1 fruit fly cellular context compared by ENCODE assay signal in the genomic region with DNA sequence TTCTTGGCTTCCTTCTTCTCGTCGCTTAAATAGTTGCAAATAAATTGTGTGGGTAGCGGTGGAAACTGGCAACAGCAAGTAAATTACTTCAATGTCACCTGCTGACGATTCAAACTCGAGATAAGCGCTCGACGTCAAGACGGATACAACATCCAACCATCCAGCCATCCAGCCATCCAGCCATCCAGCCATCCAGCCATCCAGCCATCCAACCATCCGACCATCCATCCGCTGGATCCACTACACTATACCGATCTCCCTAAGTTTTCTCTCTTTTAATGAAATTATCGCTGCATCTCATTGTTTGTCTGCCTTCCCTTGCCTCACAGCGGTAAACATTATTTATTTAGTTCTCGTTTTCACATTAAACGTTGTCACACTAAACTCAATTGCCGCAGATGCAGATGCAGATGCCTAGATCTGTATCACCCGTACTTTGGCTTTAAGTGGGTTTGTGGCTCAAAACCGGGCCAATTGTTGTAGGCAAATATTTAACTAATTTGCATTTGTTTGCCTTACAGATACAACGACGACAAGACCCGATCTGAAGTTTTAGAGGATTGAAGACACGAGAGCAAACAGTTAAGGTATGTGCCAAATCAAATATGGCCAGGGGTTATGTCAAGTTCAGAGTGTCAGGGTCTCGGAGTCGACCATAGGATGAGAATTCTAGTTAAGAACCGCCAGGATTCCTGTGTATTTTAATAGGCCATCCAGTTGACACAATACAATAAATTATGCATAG.
TF ChIP-seq lines count a peak whose summit lies in the region.

No protein-coding gene starts in this region.

TF ChIP-seq in whole organism, embryonic, 481 proteins besides CTCF, POLR2A, EP300 and RAD21 (continued from another document):
- no peak for TF ChIP-seq croc (GFP tag; conservative IDR thresholded peaks at IDR 0.05; lab: Robert Waterston, UW)
- TF ChIP-seq ATbp (GFP tag; optimal IDR thresholded peaks at IDR 0.05; lab: Kevin White, UChicago), result peak; percentile 40
- TF ChIP-seq onecut (GFP tag; IDR thresholded peaks at IDR 0.05; lab: Robert Waterston, UW), result no peak
- no peak for TF ChIP-seq CG11560 (tag; IDR thresholded peaks at IDR 0.05; lab: Robert Waterston, UW)
- no peak for TF ChIP-seq fd96Cb (tag; optimal IDR thresholded peaks at IDR 0.05; lab: Kevin White, UChicago)
- no peak for TF ChIP-seq usp (GFP tag; optimal IDR thresholded peaks at IDR 0.05; lab: Kevin White, UChicago)
- peak in 1 of 2 experiments; percentile 56 for TF ChIP-seq Hr78 (GFP tag; optimal IDR thresholded peaks at IDR 0.05; lab: Kevin White, UChicago)
- TF ChIP-seq toy (GFP tag; IDR thresholded peaks at IDR 0.05; lab: Robert Waterston, UW), result no peak
- no peak for TF ChIP-seq CG13424 (tag; optimal IDR thresholded peaks at IDR 0.05; lab: Kevin White, UChicago)
- TF ChIP-seq amos (GFP tag; IDR thresholded peaks at IDR 0.05; lab: Robert Waterston, UW; ENCODE audit: partially characterized antibody), result no peak
- no peak for TF ChIP-seq chif (GFP tag; optimal IDR thresholded peaks at IDR 0.05; lab: Kevin White, UChicago)
- TF ChIP-seq Six4 (GFP tag; optimal IDR thresholded peaks at IDR 0.05; lab: Kevin White, UChicago), result no peak
- no peak for TF ChIP-seq sd (tag; optimal IDR thresholded peaks at IDR 0.05; lab: Kevin White, UChicago)
- no peak for TF ChIP-seq B-H1 (GFP tag; IDR thresholded peaks at IDR 0.05; lab: Robert Waterston, UW)
- no peak for TF ChIP-seq CG17829 (tag; optimal IDR thresholded peaks at IDR 0.05; lab: Kevin White, UChicago)
- no peak for TF ChIP-seq Sin3A (optimal IDR thresholded peaks at IDR 0.05; lab: Kevin White, UChicago)
- TF ChIP-seq mam (GFP tag; optimal IDR thresholded peaks at IDR 0.05; lab: Kevin White, UChicago), result no peak
- no peak for TF ChIP-seq CG7786 (GFP tag; optimal IDR thresholded peaks at IDR 0.05; lab: Kevin White, UChicago)
- no peak for TF ChIP-seq CG17912 (GFP tag; optimal IDR thresholded peaks at IDR 0.05; lab: Kevin White, UChicago)
- no peak for TF ChIP-seq ase (GFP tag; IDR thresholded peaks at IDR 0.05; lab: Robert Waterston, UW)
- no peak for TF ChIP-seq Xbp1 (GFP tag; optimal IDR thresholded peaks at IDR 0.05; lab: Kevin White, UChicago)
- no peak for TF ChIP-seq Rfx (GFP tag; IDR thresholded peaks at IDR 0.05; lab: Robert Waterston, UW)
- TF ChIP-seq dimm (GFP tag; IDR thresholded peaks at IDR 0.05; lab: Robert Waterston, UW), result no peak
- TF ChIP-seq CG11456 (GFP tag; IDR thresholded peaks at IDR 0.05; lab: Robert Waterston, UW), result no peak
- TF ChIP-seq btn (GFP tag; optimal IDR thresholded peaks at IDR 0.05; lab: Kevin White, UChicago), result no peak
- TF ChIP-seq CG34376 (GFP tag; optimal IDR thresholded peaks at IDR 0.05; lab: Kevin White, UChicago), result no peak
- peak; percentile 13 for TF ChIP-seq CG33213 (GFP tag; optimal IDR thresholded peaks at IDR 0.05; lab: Kevin White, UChicago)
- no peak for TF ChIP-seq CG6175 (GFP tag; IDR thresholded peaks at IDR 0.05; lab: Robert Waterston, UW)
- no peak for TF ChIP-seq gcm2 (GFP tag; optimal IDR thresholded peaks at IDR 0.05; lab: Kevin White, UChicago)
- TF ChIP-seq Lhr (GFP tag; optimal IDR thresholded peaks at IDR 0.05; lab: Kevin White, UChicago), result peak; percentile 6
- TF ChIP-seq Hr51 (GFP tag; optimal IDR thresholded peaks at IDR 0.05; lab: Kevin White, UChicago), result no peak
- peak; percentile 24 for TF ChIP-seq CG1529 (GFP tag; optimal IDR thresholded peaks at IDR 0.05; lab: Kevin White, UChicago)
- TF ChIP-seq Bteb2 (GFP tag; optimal IDR thresholded peaks at IDR 0.05; lab: Kevin White, UChicago), result no peak
- no peak for TF ChIP-seq zfh1 (GFP tag; IDR thresholded peaks at IDR 0.05; lab: Robert Waterston, UW)
- peak; percentile 47 for TF ChIP-seq dmrt11E (tag; optimal IDR thresholded peaks at IDR 0.05; lab: Kevin White, UChicago)
- no peak for TF ChIP-seq CG2129 (GFP tag; IDR thresholded peaks at IDR 0.05; lab: Robert Waterston, UW; ENCODE audit: partially characterized antibody)
- no peak for TF ChIP-seq CG18599 (GFP tag; optimal IDR thresholded peaks at IDR 0.05; lab: Kevin White, UChicago)
- TF ChIP-seq lov (optimal IDR thresholded peaks at IDR 0.05; lab: Kevin White, UChicago), result no peak
- peak; percentile 78; the same call in 1 of the 3 replicates for TF ChIP-seq lov (GFP tag; IDR thresholded peaks at IDR 0.05; lab: Robert Waterston, UW)
- no peak for TF ChIP-seq CG10267 (tag; optimal IDR thresholded peaks at IDR 0.05; lab: Kevin White, UChicago)
- no peak for TF ChIP-seq CG11093 (GFP tag; IDR thresholded peaks at IDR 0.05; lab: Robert Waterston, UW)
- TF ChIP-seq CG5180 (GFP tag; optimal IDR thresholded peaks at IDR 0.05; lab: Kevin White, UChicago), result no peak
- no peak for TF ChIP-seq CG9437 (GFP tag; optimal IDR thresholded peaks at IDR 0.05; lab: Kevin White, UChicago)
- TF ChIP-seq exex (tag; optimal IDR thresholded peaks at IDR 0.05; lab: Kevin White, UChicago), result no peak
- TF ChIP-seq CG9817 (tag; optimal IDR thresholded peaks at IDR 0.05; lab: Kevin White, UChicago), result no peak
- no peak for TF ChIP-seq emc (GFP tag; optimal IDR thresholded peaks at IDR 0.05; lab: Kevin White, UChicago)
- peak; percentile 20 for TF ChIP-seq nerfin-1 (tag; optimal IDR thresholded peaks at IDR 0.05; lab: Kevin White, UChicago)
- TF ChIP-seq HLH3B (GFP tag; IDR thresholded peaks at IDR 0.05; lab: Robert Waterston, UW), result no peak
- no peak for TF ChIP-seq dan (GFP tag; IDR thresholded peaks at IDR 0.05; lab: Robert Waterston, UW)
- peak; percentile 37 for TF ChIP-seq kni (GFP tag; optimal IDR thresholded peaks at IDR 0.05; lab: Kevin White, UChicago)
- no peak for TF ChIP-seq Nf-YB (GFP tag; optimal IDR thresholded peaks at IDR 0.05; lab: Kevin White, UChicago)
- no peak for TF ChIP-seq Dad (GFP tag; optimal IDR thresholded peaks at IDR 0.05; lab: Kevin White, UChicago)
- TF ChIP-seq zen (tag; optimal IDR thresholded peaks at IDR 0.05; lab: Kevin White, UChicago), result peak; percentile 3
- peak; percentile 43 for TF ChIP-seq Kr (GFP tag; optimal IDR thresholded peaks at IDR 0.05; lab: Kevin White, UChicago)
- no peak for TF ChIP-seq Max (GFP tag; optimal IDR thresholded peaks at IDR 0.05; lab: Kevin White, UChicago)
- no peak for TF ChIP-seq CG10565 (GFP tag; optimal IDR thresholded peaks at IDR 0.05; lab: Kevin White, UChicago)
- TF ChIP-seq dysf (GFP tag; IDR thresholded peaks at IDR 0.05; lab: Robert Waterston, UW), result no peak
- peak; percentile 53 for TF ChIP-seq CG15601 (tag; optimal IDR thresholded peaks at IDR 0.05; lab: Kevin White, UChicago)
- no peak for TF ChIP-seq Oaz (GFP tag; IDR thresholded peaks at IDR 0.05; lab: Robert Waterston, UW)
- TF ChIP-seq Xrp1 (GFP tag; IDR thresholded peaks at IDR 0.05; lab: Robert Waterston, UW), result peak; percentile 40; the same call in 1 of the 2 replicates
- no peak for TF ChIP-seq eve (GFP tag; optimal IDR thresholded peaks at IDR 0.05; lab: Kevin White, UChicago)
- TF ChIP-seq CG3847 (GFP tag; IDR thresholded peaks at IDR 0.05; lab: Robert Waterston, UW), result no peak
- TF ChIP-seq ro (GFP tag; IDR thresholded peaks at IDR 0.05; lab: Robert Waterston, UW), result no peak
- no peak for TF ChIP-seq CG8765 (GFP tag; IDR thresholded peaks at IDR 0.05; lab: Robert Waterston, UW)
- no peak for TF ChIP-seq Gug (GFP tag; IDR thresholded peaks at IDR 0.05; lab: Robert Waterston, UW)
- peak; percentile 15; the same call in 1 of the 2 replicates for TF ChIP-seq CG6689 (GFP tag; IDR thresholded peaks at IDR 0.05; lab: Robert Waterston, UW)
- peak; percentile 27 for TF ChIP-seq dmrt99B (tag; optimal IDR thresholded peaks at IDR 0.05; lab: Kevin White, UChicago)
- TF ChIP-seq CG33557 (GFP tag; optimal IDR thresholded peaks at IDR 0.05; lab: Kevin White, UChicago), result peak; percentile 58
- no peak for TF ChIP-seq NC2β (GFP tag; optimal IDR thresholded peaks at IDR 0.05; lab: Kevin White, UChicago)
- TF ChIP-seq Asciz (GFP tag; optimal IDR thresholded peaks at IDR 0.05; lab: Kevin White, UChicago), result peak; percentile 23
- no peak for TF ChIP-seq dm (GFP tag; optimal IDR thresholded peaks at IDR 0.05; lab: Kevin White, UChicago)
- TF ChIP-seq CG12942 (GFP tag; optimal IDR thresholded peaks at IDR 0.05; lab: Kevin White, UChicago), result no peak
- peak; percentile 87 for TF ChIP-seq sens (GFP tag; lab: Kevin White, UChicago)
- no peak for TF ChIP-seq ind (GFP tag; optimal IDR thresholded peaks at IDR 0.05; lab: Kevin White, UChicago)
- no peak for TF ChIP-seq CG11695 (GFP tag; IDR thresholded peaks at IDR 0.05; lab: Robert Waterston, UW)
- TF ChIP-seq pzg (GFP tag; optimal IDR thresholded peaks at IDR 0.05; lab: Kevin White, UChicago), result no peak
- TF ChIP-seq gem (tag; optimal IDR thresholded peaks at IDR 0.05; lab: Kevin White, UChicago), result peak; percentile 20
- peak; percentile 38 for TF ChIP-seq fd64A (GFP tag; optimal IDR thresholded peaks at IDR 0.05; lab: Kevin White, UChicago)
- TF ChIP-seq slbo (GFP tag; IDR thresholded peaks at IDR 0.05; lab: Robert Waterston, UW), result no peak
- TF ChIP-seq CG34224 (GFP tag; IDR thresholded peaks at IDR 0.05; lab: Robert Waterston, UW; ENCODE audit: partially characterized antibody), result no peak
- TF ChIP-seq Hr3 (GFP tag; optimal IDR thresholded peaks at IDR 0.05; lab: Kevin White, UChicago), result no peak
- TF ChIP-seq trem (tag; optimal IDR thresholded peaks at IDR 0.05; lab: Kevin White, UChicago), result no peak
- TF ChIP-seq CoRest (tag; optimal IDR thresholded peaks at IDR 0.05; lab: Kevin White, UChicago), result no peak
- TF ChIP-seq Lpt (GFP tag; optimal IDR thresholded peaks at IDR 0.05; lab: Kevin White, UChicago), result no peak
- TF ChIP-seq Dfd (GFP tag; optimal IDR thresholded peaks at IDR 0.05; lab: Kevin White, UChicago), result no peak
- no peak for TF ChIP-seq jigr1 (GFP tag; IDR thresholded peaks at IDR 0.05; lab: Robert Waterston, UW)
- TF ChIP-seq MESR4 (GFP tag; optimal IDR thresholded peaks at IDR 0.05; lab: Kevin White, UChicago), result no peak
- TF ChIP-seq stwl (tag; optimal IDR thresholded peaks at IDR 0.05; lab: Kevin White, UChicago), result no peak
- TF ChIP-seq CG5953 (GFP tag; IDR thresholded peaks at IDR 0.05; lab: Robert Waterston, UW), result no peak
- peak in 1 of 2 experiments; percentile 67 for TF ChIP-seq tll (GFP tag; optimal IDR thresholded peaks at IDR 0.05; lab: Kevin White, UChicago)
- no peak for TF ChIP-seq CG9932 (GFP tag; IDR thresholded peaks at IDR 0.05; lab: Robert Waterston, UW)
- TF ChIP-seq CG4820 (GFP tag; optimal IDR thresholded peaks at IDR 0.05; lab: Kevin White, UChicago), result no peak
- no peak for TF ChIP-seq z (GFP tag; IDR thresholded peaks at IDR 0.05; lab: Robert Waterston, UW)
- TF ChIP-seq tgo (GFP tag; IDR thresholded peaks at IDR 0.05; lab: Robert Waterston, UW), result no peak
- no peak for TF ChIP-seq knrl (GFP tag; IDR thresholded peaks at IDR 0.05; lab: Robert Waterston, UW; ENCODE audit: partially characterized antibody)
- no peak for TF ChIP-seq seq (GFP tag; IDR thresholded peaks at IDR 0.05; lab: Robert Waterston, UW)
- TF ChIP-seq lmd (GFP tag; IDR thresholded peaks at IDR 0.05; lab: Robert Waterston, UW), result no peak
- TF ChIP-seq CG6272 (GFP tag; IDR thresholded peaks at IDR 0.05; lab: Robert Waterston, UW), result no peak
- TF ChIP-seq az2 (GFP tag; optimal IDR thresholded peaks at IDR 0.05; lab: Kevin White, UChicago), result no peak
- no peak for TF ChIP-seq Trl (optimal IDR thresholded peaks at IDR 0.05; lab: Kevin White, UChicago)
- no peak for TF ChIP-seq Trl (GFP tag; optimal IDR thresholded peaks at IDR 0.05; lab: Kevin White, UChicago)
- no peak for TF ChIP-seq caup (GFP tag; optimal IDR thresholded peaks at IDR 0.05; lab: Kevin White, UChicago; ENCODE audit: severe bottlenecking)
- TF ChIP-seq CG11696 (GFP tag; IDR thresholded peaks at IDR 0.05; lab: Robert Waterston, UW), result no peak
- no peak for TF ChIP-seq CG10462 (GFP tag; optimal IDR thresholded peaks at IDR 0.05; lab: Kevin White, UChicago)
- TF ChIP-seq mirr (GFP tag; optimal IDR thresholded peaks at IDR 0.05; lab: Kevin White, UChicago), result no peak
- no peak for TF ChIP-seq CG6654 (GFP tag; optimal IDR thresholded peaks at IDR 0.05; lab: Kevin White, UChicago)
- no peak for TF ChIP-seq Bgb (GFP tag; IDR thresholded peaks at IDR 0.05; lab: Robert Waterston, UW; ENCODE audit: partially characterized antibody)
- peak; percentile 8 for TF ChIP-seq CG2712 (tag; optimal IDR thresholded peaks at IDR 0.05; lab: Kevin White, UChicago)
- TF ChIP-seq CG6765 (GFP tag; optimal IDR thresholded peaks at IDR 0.05; lab: Kevin White, UChicago), result no peak
- no peak for TF ChIP-seq CG12236 (GFP tag; optimal IDR thresholded peaks at IDR 0.05; lab: Kevin White, UChicago)
- no peak for TF ChIP-seq CG18619 (GFP tag; optimal IDR thresholded peaks at IDR 0.05; lab: Kevin White, UChicago)
- TF ChIP-seq pros (GFP tag; optimal IDR thresholded peaks at IDR 0.05; lab: Kevin White, UChicago), result no peak
- TF ChIP-seq CG8281 (tag; optimal IDR thresholded peaks at IDR 0.05; lab: Kevin White, UChicago), result peak; percentile 95
- no peak for TF ChIP-seq disco-r (GFP tag; optimal IDR thresholded peaks at IDR 0.05; lab: Kevin White, UChicago)
- TF ChIP-seq CG12299 (tag; optimal IDR thresholded peaks at IDR 0.05; lab: Kevin White, UChicago), result no peak
